Worm (Caenorhabditis elegans) whole organism, early embryonic: Measurements from ENCODE around the gene F14F3.4.

ENCODE experiments used
- B0310.2 ChIP-seq: sonication (generic microtip); optimal IDR thresholded peaks from 2 replicates; lab custom pipeline; 2016; ENCODE audit warnings: mild to moderate bottlenecking, missing genetic modification characterization, missing compliant biosample characterization
- F13C5.2 ChIP-seq: sonication (generic microtip); optimal IDR thresholded peaks from 2 replicates; lab custom pipeline; 2017; ENCODE audit warnings: mild to moderate bottlenecking, missing genetic modification characterization, inconsistent platforms, missing compliant biosample characterization
- aly-1 ChIP-seq: sonication (generic microtip); optimal IDR thresholded peaks from 2 replicates; lab custom pipeline; 2016; ENCODE audit warnings: missing genetic modification characterization, missing compliant biosample characterization
- ama-1 ChIP-seq: fragments of 150-350 bp; optimal IDR thresholded peaks from 2 replicates; lab custom pipeline; 2014
- ceh-13 ChIP-seq: fragments of 200-800 bp; sonication (Bioruptor generic); optimal IDR thresholded peaks from 2 replicates; lab custom pipeline; 2018; ENCODE audit warnings: mild to moderate bottlenecking, missing genetic modification characterization, missing compliant biosample characterization
- ceh-36 ChIP-seq: sonication (generic microtip); optimal IDR thresholded peaks from 2 replicates; lab custom pipeline; 2016; ENCODE audit warnings: missing genetic modification characterization, inconsistent platforms, missing compliant biosample characterization
- ets-7 ChIP-seq: sonication (generic microtip); optimal IDR thresholded peaks from 2 replicates; lab custom pipeline; 2016; ENCODE audit warnings: missing genotype, missing genetic modification characterization, missing compliant biosample characterization
- flt-1 ChIP-seq: fragments of 200-800 bp; sonication (Bioruptor generic); IDR thresholded peaks from 2 replicates; pipeline ENCODE4 v1.3.6; 2022; ENCODE audit warnings: missing genetic modification characterization, missing compliant biosample characterization
- hmbx-1 ChIP-seq: sonication (generic microtip); optimal IDR thresholded peaks from 2 replicates; lab custom pipeline; 2016; ENCODE audit warnings: mild to moderate bottlenecking, missing genetic modification characterization, missing compliant biosample characterization
- hmg-4 ChIP-seq: fragments of 200-800 bp; sonication (Bioruptor generic); optimal IDR thresholded peaks from 2 replicates; lab custom pipeline; 2018; ENCODE audit warnings: mild to moderate bottlenecking, missing genetic modification characterization, missing compliant biosample characterization
- hnd-1 ChIP-seq: sonication (generic microtip); optimal IDR thresholded peaks from 2 replicates; lab custom pipeline; 2016; ENCODE audit warnings: missing genetic modification characterization, missing compliant biosample characterization
- pes-1 ChIP-seq: fragments of 200-800 bp; sonication (Bioruptor generic); IDR thresholded peaks from 2 replicates; pipeline ENCODE4 v1.3.6; 2022; ENCODE audit warnings: missing genetic modification reagents, missing genetic modification characterization, missing compliant biosample characterization
- scrt-1 ChIP-seq: fragments of 200-800 bp; sonication (Bioruptor generic); IDR thresholded peaks from 2 replicates; pipeline ENCODE4 v1.3.6; 2022; ENCODE audit warnings: missing genetic modification characterization, missing compliant biosample characterization
- sea-1 ChIP-seq: fragments of 200-800 bp; sonication (Bioruptor generic); conservative IDR thresholded peaks from 2 replicates; pipeline ENCODE4 v1.3.6; 2022; ENCODE audit warnings: missing genetic modification characterization, missing compliant biosample characterization
- tbx-11 ChIP-seq: fragments of 200-800 bp; sonication (Bioruptor generic); IDR thresholded peaks from 2 replicates; pipeline ENCODE4 v1.3.6; 2022; ENCODE audit warnings: missing genetic modification characterization, missing compliant biosample characterization
- tbx-37 ChIP-seq: fragments of 200-800 bp; sonication (Bioruptor generic); conservative IDR thresholded peaks from 2 replicates; pipeline ENCODE4 v1.3.6; 2022; ENCODE audit warnings: missing genetic modification reagents, missing genetic modification characterization, missing compliant biosample characterization
- tra-4 ChIP-seq: sonication (generic microtip); optimal IDR thresholded peaks from 2 replicates; lab custom pipeline; 2017; ENCODE audit warnings: missing genetic modification characterization, missing compliant biosample characterization

Gene F14F3.4

DNA sequence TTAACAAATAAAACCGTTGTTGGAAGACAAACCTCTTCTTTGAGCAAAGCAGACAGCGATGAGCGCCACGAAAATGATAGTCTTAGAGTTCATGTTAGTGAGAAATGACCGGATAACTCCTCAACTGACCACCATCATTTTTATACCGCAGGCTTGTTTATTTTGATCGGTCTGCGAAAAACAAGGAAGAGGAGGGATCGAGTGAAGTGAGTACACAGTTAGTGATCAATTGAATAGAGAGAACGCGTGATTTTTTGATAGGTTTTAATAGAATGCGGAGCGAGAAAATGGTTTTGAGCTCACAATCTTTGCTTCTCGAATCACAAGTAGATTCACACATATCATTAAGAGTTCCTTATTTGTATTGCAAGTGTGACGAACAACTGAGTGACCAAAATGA is at the start of gene F14F3.4:
F14F3.4 (minus strand) TSS at position 101 of the 400 bp plus-strand sequence.
- no peak for TF ChIP-seq hmg-4 (GFP tag; lab: Kevin White, UChicago)
- no peak for TF ChIP-seq B0310.2 (tag; lab: Kevin White, UChicago)
- no peak for TF ChIP-seq scrt-1 (GFP tag; lab: Robert Waterston, UW)
- no peak for TF ChIP-seq hmbx-1 (tag; lab: Kevin White, UChicago)
- no peak for TF ChIP-seq sea-1
- TF ChIP-seq ets-7 (tag; lab: Kevin White, UChicago): no peak
- TF ChIP-seq ceh-13 (GFP tag; lab: Kevin White, UChicago): no peak
- TF ChIP-seq flt-1 (GFP tag; lab: Robert Waterston, UW): no peak
- TF ChIP-seq tra-4 (tag; lab: Kevin White, UChicago): no peak
- TF ChIP-seq tbx-11 (GFP tag; lab: Robert Waterston, UW): no peak
- no peak for TF ChIP-seq ceh-36 (tag; lab: Kevin White, UChicago)
- TF ChIP-seq ama-1 (lab: Kevin White, UChicago): no peak
- TF ChIP-seq aly-1 (tag; lab: Kevin White, UChicago): no peak
- no peak for TF ChIP-seq pes-1
- TF ChIP-seq tbx-37 (GFP tag; lab: Robert Waterston, UW): no peak
- no peak for TF ChIP-seq hnd-1 (tag; lab: Kevin White, UChicago)
- no peak for TF ChIP-seq F13C5.2 (tag; lab: Kevin White, UChicago)

DNA sequence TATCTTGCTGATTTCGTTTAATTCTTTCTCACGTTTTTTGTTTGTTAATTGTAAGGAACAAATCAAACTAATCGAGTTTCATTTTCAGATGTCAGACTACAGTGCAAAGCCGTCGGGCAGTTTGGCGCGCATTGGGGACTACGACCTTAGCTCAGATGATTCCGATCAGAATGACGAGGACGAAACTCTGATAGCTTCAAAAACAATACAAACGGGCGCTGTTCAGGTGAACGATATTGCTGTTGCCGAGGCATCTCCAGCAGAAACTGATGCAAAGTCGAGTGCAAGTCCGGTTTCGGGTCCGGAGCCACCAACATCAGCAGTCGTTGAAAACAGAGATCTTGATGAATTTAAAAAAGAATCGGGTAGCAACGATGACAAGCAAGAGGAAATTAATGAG is 48.0 kb upstream of the F14F3.4 start, which contains the start of gene bet-2:
bet-2 (plus strand) TSS at position 89 of the 400 bp plus-strand sequence.
- no peak for TF ChIP-seq tbx-37 (GFP tag; lab: Robert Waterston, UW)
- no peak for TF ChIP-seq hnd-1 (tag; lab: Kevin White, UChicago)
- TF ChIP-seq pes-1: no peak
- no peak for TF ChIP-seq tbx-11 (GFP tag; lab: Robert Waterston, UW)
- no peak for TF ChIP-seq ceh-36 (tag; lab: Kevin White, UChicago)
- no peak for TF ChIP-seq tra-4 (tag; lab: Kevin White, UChicago)
- TF ChIP-seq F13C5.2 (tag; lab: Kevin White, UChicago): no peak
- no peak for TF ChIP-seq ama-1 (lab: Kevin White, UChicago)
- no peak for TF ChIP-seq ceh-13 (GFP tag; lab: Kevin White, UChicago)
- TF ChIP-seq flt-1 (GFP tag; lab: Robert Waterston, UW): no peak
- TF ChIP-seq ets-7 (tag; lab: Kevin White, UChicago): no peak

DNA sequence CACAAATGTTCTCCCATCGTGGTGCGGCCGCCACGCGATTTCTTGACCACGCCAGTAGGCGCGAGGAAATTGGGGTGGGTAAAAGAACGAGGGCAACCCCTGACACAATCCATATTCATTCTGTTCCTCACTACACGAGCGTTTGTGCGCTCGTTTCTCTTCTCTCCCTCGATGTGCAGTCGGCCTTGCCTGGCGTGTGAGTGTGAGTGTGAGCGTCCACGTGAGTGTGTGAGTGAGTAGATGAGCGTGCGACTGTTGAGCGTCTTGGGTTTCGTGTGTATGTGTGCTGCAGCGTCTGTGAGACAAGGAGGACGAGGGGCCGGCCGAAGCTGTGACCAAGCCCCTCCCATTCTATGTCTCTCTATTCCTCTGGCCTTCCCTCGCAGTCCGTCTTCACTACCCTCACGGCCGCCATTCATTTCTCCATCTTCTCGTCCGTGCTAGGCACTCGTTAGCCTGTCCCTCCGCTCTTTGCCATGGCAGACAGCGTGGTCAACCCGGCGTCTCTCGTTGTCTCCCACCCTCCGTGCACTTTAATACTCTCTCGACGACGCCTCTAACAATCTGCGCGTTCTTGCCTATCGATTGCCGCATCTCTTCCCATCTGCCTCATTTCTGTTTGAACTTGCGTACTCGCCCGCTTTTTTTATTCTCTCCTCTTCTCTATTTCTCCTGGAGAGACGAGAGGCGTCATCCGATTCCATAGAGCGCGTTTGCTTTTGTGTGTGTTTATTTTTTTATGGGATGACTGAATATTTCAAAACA is 47.4 kb upstream of the F14F3.4 start:
- TF ChIP-seq ceh-13 (GFP tag; lab: Kevin White, UChicago) (peak; percentile 9), hmbx-1 (tag; lab: Kevin White, UChicago) (no peak), flt-1 (GFP tag; lab: Robert Waterston, UW) (peak; percentile 22), pes-1 (0 out of 2 replicates have a peak, but pooled peaks have one; percentile 6), ets-7 (tag; lab: Kevin White, UChicago) (peak; percentile 43), hnd-1 (tag; lab: Kevin White, UChicago) (no peak), aly-1 (tag; lab: Kevin White, UChicago) (peak; percentile 20), F13C5.2 (tag; lab: Kevin White, UChicago) (peak; percentile 87), sea-1 (0 out of 2 replicates have a peak, but pooled peaks have one; percentile 75), hmg-4 (GFP tag; lab: Kevin White, UChicago) (peak; percentile 90), ceh-36 (tag; lab: Kevin White, UChicago) (no peak), B0310.2 (tag; lab: Kevin White, UChicago) (peak; percentile 53)

DNA sequence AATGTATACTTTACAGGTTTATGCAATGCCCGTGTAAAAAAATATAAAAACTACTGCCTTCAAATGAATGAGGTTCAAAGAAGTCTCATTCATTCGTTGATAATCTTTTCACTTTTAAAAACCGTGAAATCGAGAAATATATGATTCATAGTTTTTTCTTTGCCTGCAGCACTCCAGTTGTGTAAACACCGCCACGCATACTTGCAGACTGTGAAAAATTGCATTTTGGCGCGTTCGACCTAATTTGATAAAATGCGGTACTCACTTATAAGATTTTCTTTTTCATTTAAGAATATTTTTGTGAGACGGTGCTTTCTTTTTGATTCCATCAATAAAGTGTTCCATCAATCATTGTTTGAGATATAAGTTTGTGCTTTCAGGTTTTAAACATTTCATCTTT is 45.6 kb upstream of the F14F3.4 start:
- TF ChIP-seq sea-1 (no peak), ceh-13 (GFP tag; lab: Kevin White, UChicago) (no peak), hmg-4 (GFP tag; lab: Kevin White, UChicago) (no peak), ets-7 (tag; lab: Kevin White, UChicago) (no peak), aly-1 (tag; lab: Kevin White, UChicago) (no peak), tbx-11 (GFP tag; lab: Robert Waterston, UW) (no peak), hnd-1 (tag; lab: Kevin White, UChicago) (no peak), scrt-1 (GFP tag; lab: Robert Waterston, UW) (no peak), tbx-37 (GFP tag; lab: Robert Waterston, UW) (no peak), F13C5.2 (tag; lab: Kevin White, UChicago) (no peak), flt-1 (GFP tag; lab: Robert Waterston, UW) (no peak), tra-4 (tag; lab: Kevin White, UChicago) (no peak), ceh-36 (tag; lab: Kevin White, UChicago) (no peak), ama-1 (lab: Kevin White, UChicago) (no peak), hmbx-1 (tag; lab: Kevin White, UChicago) (no peak), pes-1 (no peak), B0310.2 (tag; lab: Kevin White, UChicago) (no peak)

DNA sequence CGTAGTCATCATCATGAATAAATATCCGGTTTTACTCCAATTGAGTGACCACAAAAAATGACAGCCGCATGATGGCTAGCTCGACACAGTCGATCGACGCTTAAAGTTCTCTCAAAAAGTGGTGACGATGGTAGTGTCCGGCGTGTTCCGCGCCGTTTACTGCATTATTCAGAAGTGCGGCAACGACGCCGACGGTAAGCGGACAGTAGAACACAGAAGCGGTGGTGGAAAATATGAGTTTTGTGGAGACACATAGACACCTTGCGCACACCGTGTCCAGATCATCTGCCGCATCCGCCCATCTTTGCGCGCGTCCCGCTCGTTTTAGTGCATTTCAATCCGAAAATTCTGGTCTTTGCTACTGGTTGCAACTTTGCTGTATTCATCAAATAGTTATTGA is 38.0 kb upstream of the F14F3.4 start, which contains the start of gene F59F5.7:
F59F5.7 (plus strand) TSS at position 301 of the 400 bp plus-strand sequence.
- TF ChIP-seq tbx-37 (GFP tag; lab: Robert Waterston, UW) (no peak), hmbx-1 (tag; lab: Kevin White, UChicago) (no peak), hmg-4 (GFP tag; lab: Kevin White, UChicago) (no peak), ama-1 (lab: Kevin White, UChicago) (no peak), ets-7 (tag; lab: Kevin White, UChicago) (no peak), tra-4 (tag; lab: Kevin White, UChicago) (no peak), F13C5.2 (tag; lab: Kevin White, UChicago) (no peak), B0310.2 (tag; lab: Kevin White, UChicago) (no peak), sea-1 (no peak), tbx-11 (GFP tag; lab: Robert Waterston, UW) (no peak), aly-1 (tag; lab: Kevin White, UChicago) (no peak), pes-1 (no peak), flt-1 (GFP tag; lab: Robert Waterston, UW) (no peak), ceh-13 (GFP tag; lab: Kevin White, UChicago) (no peak), ceh-36 (tag; lab: Kevin White, UChicago) (no peak), hnd-1 (tag; lab: Kevin White, UChicago) (no peak), scrt-1 (GFP tag; lab: Robert Waterston, UW) (no peak)
